Fruit fly (Drosophila melanogaster) whole organism: ENCODE measurements around the gene CG6321.

ENCODE experiments used
- CG8478 ChIP-seq: fragments of >200 bp; optimal IDR thresholded peaks from 2 replicates; lab custom pipeline; 2018; ENCODE audit warnings: inconsistent platforms
- Dll ChIP-seq: fragments of >200 bp; optimal IDR thresholded peaks from 2 replicates; lab custom pipeline; 2017
- EcR ChIP-seq, 2 experiments: fragments of >200 bp; optimal IDR thresholded peaks; 2 replicates each; lab custom pipeline; 2017; ENCODE audit warnings: missing biosample characterization in 2 of 2, missing genetic modification characterization in 2 of 2, missing genetic modification reagents in 2 of 2
- pan ChIP-seq: fragments of >200 bp; optimal IDR thresholded peaks from 2 replicates; lab custom pipeline; 2017
- psq ChIP-seq: fragments of >200 bp; optimal IDR thresholded peaks from 2 replicates; lab custom pipeline; 2017
- usp ChIP-seq: fragments of >200 bp; optimal IDR thresholded peaks from 2 replicates; lab custom pipeline; 2017; ENCODE audit warnings: missing biosample characterization, missing genetic modification characterization, mixed read lengths

dm6 chr3L:11070372-11070854, 9.4 kb upstream of the CG6321 start, which contains the start of gene Mocs1:
- TF ChIP-seq Dll (lab: Kevin White, UChicago) (no peak), psq (lab: Kevin White, UChicago) (no peak), usp (GFP tag; lab: Kevin White, UChicago) (no peak), EcR (GFP tag; optimal IDR thresholded peaks at IDR 0.05; lab: Kevin White, UChicago) (no peak), pan (no peak), CG8478 (lab: Kevin White, UChicago) (no peak)
